Worm (Caenorhabditis elegans): ENCODE measurements around the gene npr-10.
A peak's percentile ranks its signal among the peaks of the same experiment; 100 is the strongest.

npr-10 gene

ce11 chrX:13000837-13001236 lies 31.7 kb downstream of the npr-10 start (continued):
- TF ChIP-seq K12H6.12 (tag; optimal IDR thresholded peaks at IDR 0.05), result no peak
- no peak for TF ChIP-seq efl-1 (GFP tag; optimal IDR thresholded peaks at IDR 0.05)
- no peak for TF ChIP-seq ztf-6 (GFP tag; IDR thresholded peaks at IDR 0.05)
- TF ChIP-seq Y56A3A.18 (GFP tag; IDR thresholded peaks at IDR 0.05), result no peak

- TF ChIP-seq tbp1 (GFP tag; optimal IDR thresholded peaks at IDR 0.05) (no peak), bed-2 (GFP tag; IDR thresholded peaks at IDR 0.05) (no peak), lag-1 (GFP tag; IDR thresholded peaks at IDR 0.05) (no peak), lsy-27 (tag; optimal IDR thresholded peaks at IDR 0.05; ENCODE audit: borderline replicate concordance, insufficient read depth) (no peak), ztf-3 (GFP tag; optimal IDR thresholded peaks at IDR 0.05) (no peak), Y56A3A.18 (GFP tag; IDR thresholded peaks at IDR 0.05) (no peak), C17E4.6 (GFP tag; IDR thresholded peaks at IDR 0.05) (no peak), ekl-4 (GFP tag; IDR thresholded peaks at IDR 0.05) (no peak), cebp-2 (GFP tag; IDR thresholded peaks at IDR 0.05) (no peak), Y53G8AR.9 (GFP tag; conservative IDR thresholded peaks at IDR 0.05) (no peak), Y67H2A.10 (GFP tag; conservative IDR thresholded peaks at IDR 0.05) (no peak), egl-44 (GFP tag; IDR thresholded peaks at IDR 0.05) (no peak), efl-1 (GFP tag; optimal IDR thresholded peaks at IDR 0.05) (no peak), C06A6.2 (GFP tag; conservative IDR thresholded peaks at IDR 0.05) (no peak)
These were observed 32.9 kb downstream of the npr-10 start for ce11 chrX:12999567-12999966.

ce11 chrX:12996161-12996560 lies 36.3 kb downstream of the npr-10 start:
- TF ChIP-seq nhr-27 (tag; optimal IDR thresholded peaks at IDR 0.05), result no peak
- no peak for TF ChIP-seq dox-1 (GFP tag; IDR thresholded peaks at IDR 0.05)
- TF ChIP-seq F57A8.1 (GFP tag; optimal IDR thresholded peaks at IDR 0.05), result no peak
- TF ChIP-seq hsf-1 (GFP tag; IDR thresholded peaks at IDR 0.05), result no peak
- no peak for TF ChIP-seq F49E8.2 (tag; optimal IDR thresholded peaks at IDR 0.05; ENCODE audit: insufficient read depth)
- no peak for TF ChIP-seq nfya-1 (tag; optimal IDR thresholded peaks at IDR 0.05; ENCODE audit: borderline replicate concordance, insufficient read depth)
- no peak for TF ChIP-seq aptf-3 (GFP tag; IDR thresholded peaks at IDR 0.05)
- no peak for TF ChIP-seq ztf-28 (GFP tag; IDR thresholded peaks at IDR 0.05)

- peak; percentile 58; the same call in 1 of the 2 replicates for TF ChIP-seq C06A6.2 (GFP tag; conservative IDR thresholded peaks at IDR 0.05)
- no peak for TF ChIP-seq sea-2 (GFP tag; IDR thresholded peaks at IDR 0.05)
- TF ChIP-seq F37B4.10 (GFP tag; IDR thresholded peaks at IDR 0.05), result no peak
- TF ChIP-seq egl-18 (GFP tag; IDR thresholded peaks at IDR 0.05), result no peak
- no peak for TF ChIP-seq F49E8.2 (tag; optimal IDR thresholded peaks at IDR 0.05; ENCODE audit: insufficient read depth)
- TF ChIP-seq K12H6.12 (tag; optimal IDR thresholded peaks at IDR 0.05), result no peak
- peak; percentile 56 for TF ChIP-seq nhr-80 (tag; optimal IDR thresholded peaks at IDR 0.05)
- no peak for TF ChIP-seq hmg-20 (GFP tag; IDR thresholded peaks at IDR 0.05)
- no peak for TF ChIP-seq madf-10 (tag; optimal IDR thresholded peaks at IDR 0.05)
- no peak for TF ChIP-seq atf-7 (tag; optimal IDR thresholded peaks at IDR 0.05)
- TF ChIP-seq lin-40 (tag; optimal IDR thresholded peaks at IDR 0.05), result peak; percentile 41
- 0 out of 2 replicates have a peak, but pooled peaks have one; percentile 8 for TF ChIP-seq mcd-1 (GFP tag; IDR thresholded peaks at IDR 0.05)
- no peak for TF ChIP-seq fkh-3 (tag; optimal IDR thresholded peaks at IDR 0.05)
- TF ChIP-seq dox-1 (GFP tag; IDR thresholded peaks at IDR 0.05), result no peak
- peak; percentile 39; the same call in 1 of the 2 replicates for TF ChIP-seq hmg-1.2 (GFP tag; IDR thresholded peaks at IDR 0.05)
- TF ChIP-seq aptf-2 (GFP tag; conservative IDR thresholded peaks at IDR 0.05), result no peak
- TF ChIP-seq rcor-1 (GFP tag; IDR thresholded peaks at IDR 0.05), result no peak
- TF ChIP-seq attf-5 (GFP tag; optimal IDR thresholded peaks at IDR 0.05), result no peak
- TF ChIP-seq cebp-1 (GFP tag; IDR thresholded peaks at IDR 0.05), result no peak
- peak; percentile 50 for TF ChIP-seq cebp-1 (tag; optimal IDR thresholded peaks at IDR 0.05)
- no peak for TF ChIP-seq nfyb-1 (GFP tag; IDR thresholded peaks at IDR 0.05)
- TF ChIP-seq nhr-120 (GFP tag; IDR thresholded peaks at IDR 0.05), result no peak
- TF ChIP-seq chd-7 (tag; optimal IDR thresholded peaks at IDR 0.05), result no peak
These were observed 41.7 kb downstream of the npr-10 start, which contains the start of the genes F11C1.1 and vwa-8 for ce11 chrX:12990529-12991520. F11C1.1 (minus strand) TSS chrX:12990579. vwa-8 (plus strand) TSS chrX:12991470.
